Worm (Caenorhabditis elegans): Measurements from ENCODE around the gene C31C9.9.

C31C9.9 gene

ce11 chrII:13695343-13696332 is 40.8 kb downstream of the C31C9.9 start, which contains the start of gene kqt-3:
TSS of gene kqt-3 (plus strand) at chrII:13696282.
- TF ChIP-seq med-1 (GFP tag; optimal IDR thresholded peaks at IDR 0.05; ENCODE audit: insufficient read depth) (no peak), ref-1 (GFP tag; conservative IDR thresholded peaks at IDR 0.05) (no peak), T22C8.4 (GFP tag; IDR thresholded peaks at IDR 0.05) (no peak), ztf-29 (GFP tag; IDR thresholded peaks at IDR 0.05) (no peak), cog-1 (tag; optimal IDR thresholded peaks at IDR 0.05) (no peak), flt-1 (GFP tag; IDR thresholded peaks at IDR 0.05) (no peak), klf-2 (GFP tag; conservative IDR thresholded peaks at IDR 0.05) (no peak), tab-1 (GFP tag; IDR thresholded peaks at IDR 0.05) (no peak), ztf-23 (GFP tag; IDR thresholded peaks at IDR 0.05) (no peak)

- TF ChIP-seq T22C8.4 (GFP tag; IDR thresholded peaks at IDR 0.05) = no peak
- TF ChIP-seq ztf-29 (GFP tag; IDR thresholded peaks at IDR 0.05) = no peak
- no peak for TF ChIP-seq tab-1 (GFP tag; IDR thresholded peaks at IDR 0.05)
- TF ChIP-seq ref-1 (GFP tag; conservative IDR thresholded peaks at IDR 0.05) = no peak
- TF ChIP-seq med-1 (GFP tag; optimal IDR thresholded peaks at IDR 0.05; ENCODE audit: insufficient read depth) = no peak
- no peak for TF ChIP-seq flt-1 (GFP tag; IDR thresholded peaks at IDR 0.05)
- no peak for TF ChIP-seq cog-1 (tag; optimal IDR thresholded peaks at IDR 0.05)
- no peak for TF ChIP-seq ztf-23 (GFP tag; IDR thresholded peaks at IDR 0.05)
- no peak for TF ChIP-seq klf-2 (GFP tag; conservative IDR thresholded peaks at IDR 0.05)
Observed at ce11 chrII:13697691-13698090, 42.9 kb downstream of the C31C9.9 start.
